Worm (Caenorhabditis elegans): Measurements from ENCODE around the gene sto-2.

sto-2 gene

ce11 chrX:5279170-5279635 is 44.0 kb downstream of the sto-2 start, which contains the start of gene Y34B4A.2:
TSS of gene Y34B4A.2 (plus strand) at chrX:5279497.
- no peak for TF ChIP-seq F39B2.1 (GFP tag; IDR thresholded peaks at IDR 0.05)
- no peak for TF ChIP-seq let-607 (tag; optimal IDR thresholded peaks at IDR 0.05)
- no peak for TF ChIP-seq cebp-1 (GFP tag; IDR thresholded peaks at IDR 0.05)
- peak; percentile 62 for TF ChIP-seq cebp-1 (tag; optimal IDR thresholded peaks at IDR 0.05)
- no peak for TF ChIP-seq F33H1.4 (GFP tag; IDR thresholded peaks at IDR 0.05)
- 0 out of 2 replicates have a peak, but pooled peaks have one; percentile 40 for TF ChIP-seq dox-1 (GFP tag; IDR thresholded peaks at IDR 0.05)
- no peak for TF ChIP-seq F22D6.2 (tag; optimal IDR thresholded peaks at IDR 0.05)
- TF ChIP-seq mes-4 (tag; optimal IDR thresholded peaks at IDR 0.05) = no peak
- TF ChIP-seq tlf-1 (GFP tag; optimal IDR thresholded peaks at IDR 0.05) = no peak
- TF ChIP-seq snpc-4 (GFP tag; optimal IDR thresholded peaks at IDR 0.05) = no peak
- peak in 1 of 4 experiments; percentile 2 for TF ChIP-seq snpc-4 (tag; optimal IDR thresholded peaks at IDR 0.05)
- TF ChIP-seq mxl-1 (tag; optimal IDR thresholded peaks at IDR 0.05) = no peak
- no peak for TF ChIP-seq nfya-2 (GFP tag; IDR thresholded peaks at IDR 0.05)
- peak; percentile 88 for TF ChIP-seq nhr-80 (tag; optimal IDR thresholded peaks at IDR 0.05)
- no peak for TF ChIP-seq fkh-3 (tag; optimal IDR thresholded peaks at IDR 0.05)
- 0 out of 2 replicates have a peak, but pooled peaks have one; percentile 18 for TF ChIP-seq let-526 (GFP tag; IDR thresholded peaks at IDR 0.05)
- TF ChIP-seq attf-5 (GFP tag; optimal IDR thresholded peaks at IDR 0.05) = peak; percentile 29
- TF ChIP-seq ztf-18 (tag; optimal IDR thresholded peaks at IDR 0.05) = peak; percentile 8
- TF ChIP-seq ceh-100 (GFP tag; IDR thresholded peaks at IDR 0.05) = no peak
- TF ChIP-seq madf-10 (tag; optimal IDR thresholded peaks at IDR 0.05) = no peak
- peak; percentile 28 for TF ChIP-seq atf-7 (tag; optimal IDR thresholded peaks at IDR 0.05)
- no peak for TF ChIP-seq lag-1 (GFP tag; IDR thresholded peaks at IDR 0.05)
- no peak for TF ChIP-seq mcd-1 (GFP tag; IDR thresholded peaks at IDR 0.05)
- no peak for TF ChIP-seq tbp1 (GFP tag; optimal IDR thresholded peaks at IDR 0.05)
- peak; percentile 22 for TF ChIP-seq ZK185.1 (tag; optimal IDR thresholded peaks at IDR 0.05; ENCODE audit: poor library complexity, severe bottlenecking)
- TF ChIP-seq lin-40 (tag; optimal IDR thresholded peaks at IDR 0.05) = no peak
- no peak for TF ChIP-seq lir-1 (GFP tag; conservative IDR thresholded peaks at IDR 0.05)
- TF ChIP-seq attf-3 (GFP tag; conservative IDR thresholded peaks at IDR 0.05) = peak; percentile 92
- TF ChIP-seq nhr-27 (tag; optimal IDR thresholded peaks at IDR 0.05) = no peak
- no peak for TF ChIP-seq snpc-1.3 (tag; optimal IDR thresholded peaks at IDR 0.05; ENCODE audit: insufficient read depth)
- TF ChIP-seq dpl-1 (GFP tag; optimal IDR thresholded peaks at IDR 0.05) = no peak

ce11 chrX:5278249-5278648 is 44.9 kb downstream of the sto-2 start:
- TF ChIP-seq pha-4 (tag; optimal IDR thresholded peaks at IDR 0.05) = no peak

ce11 chrX:5276772-5277171 is 46.4 kb downstream of the sto-2 start:
- TF ChIP-seq pha-4 (tag; optimal IDR thresholded peaks at IDR 0.05) = no peak
- no peak for TF ChIP-seq ceh-79 (tag; optimal IDR thresholded peaks at IDR 0.05)
- TF ChIP-seq B0035.1 (tag; optimal IDR thresholded peaks at IDR 0.05) = no peak
- no peak for TF ChIP-seq cebp-1 (GFP tag; IDR thresholded peaks at IDR 0.05)
- TF ChIP-seq cebp-1 (tag; optimal IDR thresholded peaks at IDR 0.05) = no peak
- TF ChIP-seq ama-1 (optimal IDR thresholded peaks at IDR 0.05) = no peak
- TF ChIP-seq ama-1 (GFP tag; optimal IDR thresholded peaks at IDR 0.05) = no peak
- TF ChIP-seq fkh-3 (tag; optimal IDR thresholded peaks at IDR 0.05) = no peak
- TF ChIP-seq ztf-26 (tag; optimal IDR thresholded peaks at IDR 0.05) = no peak
- no peak for TF ChIP-seq rpc-1 (optimal IDR thresholded peaks at IDR 0.05)
- no peak for TF ChIP-seq rpc-1 (tag; optimal IDR thresholded peaks at IDR 0.05)
- TF ChIP-seq F57A8.1 (GFP tag; optimal IDR thresholded peaks at IDR 0.05) = no peak
- TF ChIP-seq ets-4 (GFP tag; optimal IDR thresholded peaks at IDR 0.05) = no peak
- no peak for TF ChIP-seq nhr-27 (tag; optimal IDR thresholded peaks at IDR 0.05)
- no peak for TF ChIP-seq lag-1 (GFP tag; IDR thresholded peaks at IDR 0.05)
- TF ChIP-seq F10E7.11 (tag; optimal IDR thresholded peaks at IDR 0.05) = no peak
- TF ChIP-seq attf-5 (GFP tag; optimal IDR thresholded peaks at IDR 0.05) = no peak

Measured in whole organism, young adult.